Fruit fly (Drosophila melanogaster): ENCODE data around the gene dlg1.

dm6 chrX:11326213-11326731 is 43.2 kb upstream of the dlg1 start:
- TF ChIP-seq CTCF (optimal IDR thresholded peaks at IDR 0.05): no peak
- TF ChIP-seq CG8478 (optimal IDR thresholded peaks at IDR 0.05): no peak

All from S2 (cell line).